Worm (Caenorhabditis elegans) whole organism, young adult: ENCODE measurements around the gene cest-4.

Experiments
- B0019.2 ChIP-seq: fragments of 200-800 bp; sonication (Bioruptor generic); conservative IDR thresholded peaks from 2 replicates; pipeline ENCODE4 v1.3.6; 2022; ENCODE audit warnings: missing genetic modification reagents, missing genetic modification characterization, missing compliant biosample characterization
- B0261.1 ChIP-seq: sonication (generic microtip); optimal IDR thresholded peaks from 2 replicates; lab custom pipeline; 2016; ENCODE audit warnings: mild to moderate bottlenecking, missing genetic modification characterization, moderate library complexity, missing compliant biosample characterization
- D2030.7 ChIP-seq: fragments of 200-800 bp; sonication (Bioruptor generic); IDR thresholded peaks from 2 replicates; pipeline ENCODE4 v1.3.6; 2022; ENCODE audit warnings: missing genetic modification reagents, missing genetic modification characterization, missing compliant biosample characterization
- F33H1.4 ChIP-seq: fragments of 200-800 bp; sonication (Bioruptor generic); IDR thresholded peaks from 2 replicates; pipeline ENCODE4 v1.3.6; 2022; ENCODE audit warnings: missing genetic modification reagents, missing genetic modification characterization, missing compliant biosample characterization
- F49E8.2 ChIP-seq: sonication (generic microtip); optimal IDR thresholded peaks from 3 replicates; lab custom pipeline; 2017; ENCODE audit warnings: missing genetic modification characterization, mild to moderate bottlenecking, missing compliant biosample characterization, antibody characterized with exemption, moderate library complexity; ENCODE audit not compliant: insufficient read depth
- K11D2.4 ChIP-seq: fragments of 200-800 bp; sonication (Bioruptor generic); IDR thresholded peaks from 2 replicates; pipeline ENCODE4 v1.3.6; 2022; ENCODE audit warnings: missing genetic modification reagents, missing genetic modification characterization, missing compliant biosample characterization
- T26A5.8 ChIP-seq: sonication (generic microtip); optimal IDR thresholded peaks from 2 replicates; lab custom pipeline; 2016; ENCODE audit warnings: missing genetic modification characterization, missing compliant biosample characterization
- Y53F4B.3 ChIP-seq: fragments of 200-800 bp; sonication (Bioruptor generic); IDR thresholded peaks from 2 replicates; pipeline ENCODE4 v1.3.6; 2022; ENCODE audit warnings: missing genetic modification reagents, missing genetic modification characterization, missing compliant biosample characterization
- Y53G8AR.9 ChIP-seq: fragments of 200-800 bp; sonication (Bioruptor generic); conservative IDR thresholded peaks from 2 replicates; pipeline ENCODE4 v1.3.6; 2022; ENCODE audit warnings: missing genetic modification reagents, missing genetic modification characterization, missing compliant biosample characterization
- Y56A3A.18 ChIP-seq: fragments of 200-800 bp; sonication (Bioruptor generic); IDR thresholded peaks from 2 replicates; pipeline ENCODE4 v1.3.6; 2022; ENCODE audit warnings: missing genetic modification reagents, missing genetic modification characterization, missing compliant biosample characterization
- Y95B8A.8 ChIP-seq: fragments of 200-800 bp; sonication (Bioruptor generic); IDR thresholded peaks from 2 replicates; pipeline ENCODE4 v1.3.6; 2022; ENCODE audit warnings: missing genetic modification reagents, missing genetic modification characterization, missing compliant biosample characterization
- ZK185.1 ChIP-seq: sonication (generic microtip); optimal IDR thresholded peaks from 2 replicates; lab custom pipeline; 2016; ENCODE audit warnings: mild to moderate bottlenecking, missing genetic modification characterization, missing compliant biosample characterization; ENCODE audit not compliant: poor library complexity, severe bottlenecking
- akir-1 ChIP-seq: fragments of 200-800 bp; sonication (Bioruptor generic); optimal IDR thresholded peaks from 2 replicates; lab custom pipeline; 2018; ENCODE audit warnings: mild to moderate bottlenecking, missing genetic modification characterization, moderate library complexity, missing compliant biosample characterization
- ceh-91 ChIP-seq: fragments of 200-800 bp; sonication (Bioruptor generic); IDR thresholded peaks from 2 replicates; pipeline ENCODE4 v1.3.6; 2022; ENCODE audit warnings: missing genetic modification reagents, missing genetic modification characterization, missing compliant biosample characterization
- dpl-1 ChIP-seq: fragments of 150-350 bp; optimal IDR thresholded peaks from 2 replicates; lab custom pipeline; 2014; ENCODE audit warnings: missing biosample characterization, missing genetic modification reagents, missing genetic modification characterization
- efl-1 ChIP-seq: fragments of 150-350 bp; optimal IDR thresholded peaks from 2 replicates; lab custom pipeline; 2014; ENCODE audit warnings: missing biosample characterization, missing genetic modification reagents, missing genetic modification characterization
- him-1 ChIP-seq: sonication (generic microtip); optimal IDR thresholded peaks from 2 replicates; lab custom pipeline; 2016; ENCODE audit warnings: missing genotype, missing genetic modification reagents, missing genetic modification characterization, missing compliant biosample characterization
- hmg-1.2 ChIP-seq: fragments of 200-800 bp; sonication (Bioruptor generic); IDR thresholded peaks from 2 replicates; pipeline ENCODE4 v1.3.6; 2022; ENCODE audit warnings: missing genetic modification reagents, missing genetic modification characterization, missing compliant biosample characterization
- hrde-1 ChIP-seq: sonication (generic microtip); optimal IDR thresholded peaks from 2 replicates; lab custom pipeline; 2016; ENCODE audit warnings: missing genetic modification characterization, mild to moderate bottlenecking, missing compliant biosample characterization, moderate library complexity, missing genotype, missing genetic modification reagents, borderline replicate concordance
- hsf-1 ChIP-seq: fragments of 200-800 bp; sonication (Bioruptor generic); IDR thresholded peaks from 2 replicates; pipeline ENCODE4 v1.3.6; 2022; ENCODE audit warnings: missing genetic modification reagents, missing genetic modification characterization, missing compliant biosample characterization
- lin-54 ChIP-seq: fragments of 200-800 bp; sonication (Bioruptor generic); optimal IDR thresholded peaks from 2 replicates; lab custom pipeline; 2018; ENCODE audit warnings: mild to moderate bottlenecking, missing genetic modification characterization, missing compliant biosample characterization
- lsl-1 ChIP-seq: fragments of 200-800 bp; sonication (Bioruptor generic); optimal IDR thresholded peaks from 2 replicates; lab custom pipeline; 2018; ENCODE audit warnings: mild to moderate bottlenecking, missing genetic modification characterization, moderate library complexity, missing compliant biosample characterization
- madf-6 ChIP-seq: fragments of 200-800 bp; sonication (Bioruptor generic); IDR thresholded peaks from 2 replicates; pipeline ENCODE4 v1.3.6; 2022; ENCODE audit warnings: missing genetic modification reagents, missing genetic modification characterization, missing compliant biosample characterization
- madf-8 ChIP-seq: fragments of 200-800 bp; sonication (Bioruptor generic); conservative IDR thresholded peaks from 2 replicates; pipeline ENCODE4 v1.3.6; 2022; ENCODE audit warnings: missing genetic modification reagents, missing genetic modification characterization, missing compliant biosample characterization
- nhr-80 ChIP-seq: sonication (generic microtip); optimal IDR thresholded peaks from 2 replicates; lab custom pipeline; 2016; ENCODE audit warnings: missing genetic modification characterization, missing compliant biosample characterization
- snpc-3.4 ChIP-seq: sonication (generic microtip); optimal IDR thresholded peaks from 2 replicates; lab custom pipeline; 2017; ENCODE audit warnings: missing genetic modification characterization, mild to moderate bottlenecking, missing compliant biosample characterization, antibody characterized with exemption, moderate library complexity, missing genotype, missing genetic modification reagents
- snpc-4 ChIP-seq, 5 experiments: fragments of 150-350 bp in 1 of 5; sonication (generic microtip) in 4 of 5; optimal IDR thresholded peaks; 2 replicates each; lab custom pipeline; 2014 to 2018; ENCODE audit warnings: missing genetic modification characterization in 5 of 5, missing biosample characterization in 3 of 5, antibody characterized with exemption in 2 of 5, mild to moderate bottlenecking in 2 of 5, missing compliant biosample characterization in 2 of 5, missing genotype in 2 of 5, moderate library complexity in 2 of 5, missing genetic modification reagents in 1 of 5
- sptf-2 ChIP-seq: fragments of 200-800 bp; sonication (Bioruptor generic); optimal IDR thresholded peaks from 2 replicates; lab custom pipeline; 2018; ENCODE audit warnings: mild to moderate bottlenecking, missing genetic modification characterization, missing compliant biosample characterization
- tbp1 ChIP-seq: fragments of 200-800 bp; sonication (Bioruptor generic); optimal IDR thresholded peaks from 2 replicates; lab custom pipeline; 2018; ENCODE audit warnings: mild to moderate bottlenecking, missing genetic modification characterization, missing compliant biosample characterization
- unc-62 ChIP-seq: fragments of 150-350 bp; optimal IDR thresholded peaks from 2 replicates; lab custom pipeline; 2014; ENCODE audit warnings: missing biosample characterization, missing genetic modification reagents, missing genetic modification characterization
- xnd-1 ChIP-seq: sonication (generic microtip); optimal IDR thresholded peaks from 2 replicates; lab custom pipeline; 2016; ENCODE audit warnings: missing genotype, missing genetic modification reagents, missing genetic modification characterization, missing compliant biosample characterization
- zim-3 ChIP-seq: sonication (generic microtip); optimal IDR thresholded peaks from 2 replicates; lab custom pipeline; 2017; ENCODE audit warnings: mild to moderate bottlenecking, missing genetic modification characterization, moderate library complexity, missing compliant biosample characterization
- ztf-25 ChIP-seq: fragments of 200-800 bp; sonication (Bioruptor generic); IDR thresholded peaks from 2 replicates; pipeline ENCODE4 v1.3.6; 2022; ENCODE audit warnings: missing genetic modification reagents, missing genetic modification characterization, missing compliant biosample characterization

cest-4 gene

ce11 chrIV:6802132-6802531 is at the start of gene cest-4, which contains the start of gene C17H12.11:
TSS of gene cest-4 (minus strand) at chrIV:6802337.
TSS of gene C17H12.11 (plus strand) at chrIV:6802387.
- peak; percentile 80 for TF ChIP-seq nhr-80 (tag; lab: Kevin White, UChicago)
- peak; percentile 25 for TF ChIP-seq unc-62 (GFP tag; lab: Kevin White, UChicago)
- no peak for TF ChIP-seq akir-1

ce11 chrIV:6842470-6843008 is 40.4 kb upstream of the cest-4 start, which contains the start of gene lip-1:
TSS of gene lip-1 (plus strand) at chrIV:6842958.
- TF ChIP-seq hmg-1.2 (GFP tag; lab: Robert Waterston, UW), result peak; percentile 26; the same call in 1 of the 2 replicates
- TF ChIP-seq ZK185.1 (tag; lab: Kevin White, UChicago), result no peak
- no peak for TF ChIP-seq sptf-2 (GFP tag; lab: Kevin White, UChicago)
- no peak for TF ChIP-seq Y53F4B.3 (GFP tag; lab: Robert Waterston, UW)
- TF ChIP-seq zim-3 (tag; lab: Kevin White, UChicago), result no peak
- peak; percentile 50 for TF ChIP-seq lin-54 (GFP tag; lab: Kevin White, UChicago)
- peak; percentile 28; the same call in 1 of the 2 replicates for TF ChIP-seq B0019.2 (GFP tag; lab: Robert Waterston, UW)
- peak; percentile 70; the same call in 1 of the 2 replicates for TF ChIP-seq hsf-1
- no peak for TF ChIP-seq K11D2.4
- peak; percentile 22 for TF ChIP-seq snpc-3.4
- peak; percentile 72 for TF ChIP-seq ceh-91
- TF ChIP-seq madf-6 (GFP tag; lab: Robert Waterston, UW), result peak; percentile 95
- peak; percentile 38 for TF ChIP-seq tbp1 (GFP tag; lab: Kevin White, UChicago)
- TF ChIP-seq snpc-4 (GFP tag; optimal IDR thresholded peaks at IDR 0.05; lab: Kevin White, UChicago), result peak; percentile 46
- peak in 3 of 4 experiments; percentile 33 to 77 (median 68) for TF ChIP-seq snpc-4 (tag; optimal IDR thresholded peaks at IDR 0.05; lab: Kevin White, UChicago)
- peak; percentile 74 for TF ChIP-seq D2030.7 (GFP tag; lab: Robert Waterston, UW)
- peak; percentile 94 for TF ChIP-seq madf-8
- TF ChIP-seq hrde-1 (tag; lab: Kevin White, UChicago), result no peak
- peak; percentile 69 for TF ChIP-seq xnd-1 (tag; lab: Kevin White, UChicago)
- TF ChIP-seq lsl-1 (GFP tag; lab: Kevin White, UChicago), result peak; percentile 90
- peak; percentile 72 for TF ChIP-seq F33H1.4 (GFP tag; lab: Robert Waterston, UW)
- no peak for TF ChIP-seq unc-62 (GFP tag; lab: Kevin White, UChicago)
- peak; percentile 32; the same call in 1 of the 2 replicates for TF ChIP-seq Y53G8AR.9 (GFP tag; lab: Robert Waterston, UW)
- TF ChIP-seq dpl-1 (GFP tag; lab: Kevin White, UChicago), result peak; percentile 73
- no peak for TF ChIP-seq ztf-25 (GFP tag; lab: Robert Waterston, UW)
- TF ChIP-seq Y95B8A.8 (GFP tag; lab: Robert Waterston, UW), result peak; percentile 82
- TF ChIP-seq him-1 (tag; lab: Kevin White, UChicago), result peak; percentile 30
- peak; percentile 23 for TF ChIP-seq F49E8.2 (tag; lab: Kevin White, UChicago)
- peak; percentile 93 for TF ChIP-seq efl-1

DNA sequence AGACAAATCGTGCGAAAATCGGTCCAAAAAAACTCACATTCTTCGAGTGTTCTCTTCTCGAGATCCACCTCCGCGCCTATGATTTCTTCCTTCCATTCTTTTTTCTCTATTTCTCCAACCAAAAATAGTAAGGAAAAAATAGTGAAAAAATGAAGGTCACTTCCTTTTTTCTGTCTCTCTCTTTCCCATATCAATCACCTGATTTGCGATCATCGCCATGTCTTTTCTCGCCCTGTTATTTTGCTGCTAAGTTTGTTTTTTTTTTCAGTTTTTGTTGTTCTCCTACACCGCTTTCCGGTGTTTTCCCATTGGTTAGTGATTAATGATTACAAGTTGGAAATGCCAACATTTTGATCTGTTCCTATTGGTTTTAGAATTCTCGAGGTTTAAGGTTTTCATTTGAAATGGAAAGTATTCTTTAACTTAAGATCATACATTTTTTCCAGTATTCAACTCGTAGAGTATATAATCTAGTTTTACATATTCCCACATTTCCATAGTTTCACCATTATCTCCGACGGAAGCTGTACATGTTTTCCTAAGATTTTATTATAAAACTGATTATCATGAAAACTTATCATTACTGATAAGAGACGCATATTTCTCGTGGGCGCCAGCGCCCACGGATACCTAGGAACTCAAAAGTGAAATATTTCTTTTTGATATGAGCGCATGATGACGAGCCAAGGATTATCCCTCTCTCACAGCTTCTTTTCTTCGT is 39.6 kb upstream of the cest-4 start:
- TF ChIP-seq akir-1 (no peak), B0261.1 (no peak), T26A5.8 (tag; lab: Kevin White, UChicago) (no peak), snpc-4 (GFP tag; optimal IDR thresholded peaks at IDR 0.05; lab: Kevin White, UChicago) (no peak), snpc-4 (tag; optimal IDR thresholded peaks at IDR 0.05; lab: Kevin White, UChicago) (no peak), Y56A3A.18 (GFP tag; lab: Robert Waterston, UW) (no peak)
- TF ChIP-seq, all 124 proteins: peak for 0
